Worm (Caenorhabditis elegans) whole organism, L2 larva: Measurements from ENCODE around the gene W04B5.8.

ENCODE experiments used
- F13H6.1 ChIP-seq: sonication (generic microtip); optimal IDR thresholded peaks from 2 replicates; lab custom pipeline; 2016; ENCODE audit warnings: missing genetic modification characterization, missing compliant biosample characterization
- R02D3.7 ChIP-seq: fragments of 150-350 bp; optimal IDR thresholded peaks from 2 replicates; lab custom pipeline; 2014; ENCODE audit warnings: missing biosample characterization, missing genetic modification characterization
- ZK546.5 ChIP-seq: sonication (generic microtip); optimal IDR thresholded peaks from 2 replicates; lab custom pipeline; 2017; ENCODE audit warnings: missing biosample characterization, missing genetic modification characterization
- ama-1 ChIP-seq: fragments of 150-350 bp; optimal IDR thresholded peaks from 2 replicates; lab custom pipeline; 2018; ENCODE audit warnings: inconsistent platforms
- ceh-16 ChIP-seq: fragments of 150-350 bp; optimal IDR thresholded peaks from 2 replicates; lab custom pipeline; 2014; ENCODE audit warnings: missing biosample characterization, missing genetic modification characterization
- ceh-82 ChIP-seq: fragments of 150-350 bp; optimal IDR thresholded peaks from 2 replicates; lab custom pipeline; 2014; ENCODE audit warnings: missing biosample characterization, missing genetic modification characterization
- egl-27 ChIP-seq: sonication (generic microtip); optimal IDR thresholded peaks from 3 replicates; lab custom pipeline; 2017; ENCODE audit warnings: missing biosample characterization, missing genetic modification reagents, missing genetic modification characterization
- elt-1 ChIP-seq: fragments of 150-350 bp; optimal IDR thresholded peaks from 2 replicates; lab custom pipeline; 2014; ENCODE audit warnings: missing biosample characterization, missing genetic modification characterization
- lsy-2 ChIP-seq, 2 experiments: fragments of 150-350 bp in 1 of 2; sonication (generic microtip) in 1 of 2; optimal IDR thresholded peaks; 2 replicates each; lab custom pipeline; 2014 to 2017; ENCODE audit warnings: missing biosample characterization in 2 of 2, missing genetic modification characterization in 2 of 2
- mdl-1 ChIP-seq, 2 experiments: fragments of 150-350 bp in 1 of 2; sonication (generic microtip) in 1 of 2; optimal IDR thresholded peaks; 2 replicates each; lab custom pipeline; 2017; ENCODE audit warnings: missing biosample characterization in 2 of 2, missing genetic modification characterization in 2 of 2
- nhr-10 ChIP-seq: sonication (generic microtip); optimal IDR thresholded peaks from 2 replicates; lab custom pipeline; 2017; ENCODE audit warnings: missing biosample characterization, missing genetic modification characterization
- nhr-23 ChIP-seq: fragments of 150-350 bp; optimal IDR thresholded peaks from 2 replicates; lab custom pipeline; 2014; ENCODE audit warnings: missing biosample characterization, missing genetic modification reagents, missing genetic modification characterization
- nhr-237 ChIP-seq: fragments of 150-350 bp; optimal IDR thresholded peaks from 2 replicates; lab custom pipeline; 2014; ENCODE audit warnings: missing biosample characterization, missing genetic modification characterization
- sem-4 ChIP-seq: fragments of 150-350 bp; optimal IDR thresholded peaks from 2 replicates; lab custom pipeline; 2014; ENCODE audit warnings: missing biosample characterization, missing genetic modification reagents, missing genetic modification characterization
- skn-1 ChIP-seq: sonication (generic microtip); optimal IDR thresholded peaks from 2 replicates; lab custom pipeline; 2017; ENCODE audit warnings: missing biosample characterization, missing genetic modification characterization
- sma-3 ChIP-seq: sonication (generic microtip); optimal IDR thresholded peaks from 2 replicates; lab custom pipeline; 2016; ENCODE audit warnings: missing genetic modification reagents, missing genetic modification characterization, missing compliant biosample characterization
- snpc-4 ChIP-seq: fragments of 150-350 bp; optimal IDR thresholded peaks from 2 replicates; lab custom pipeline; 2014; ENCODE audit warnings: missing biosample characterization, missing genetic modification characterization
- unc-39 ChIP-seq: fragments of 150-350 bp; optimal IDR thresholded peaks from 2 replicates; lab custom pipeline; 2014; ENCODE audit warnings: missing biosample characterization, missing genetic modification characterization
- ztf-4 ChIP-seq: fragments of 150-350 bp; optimal IDR thresholded peaks from 2 replicates; lab custom pipeline; 2014; ENCODE audit warnings: missing biosample characterization, missing genetic modification characterization

W04B5.8 gene

ce11 chrIII:2477303-2477702, 51.2 kb downstream of the W04B5.8 start:
- no peak for TF ChIP-seq lsy-2 (tag; optimal IDR thresholded peaks at IDR 0.05; lab: Kevin White, UChicago)
- TF ChIP-seq nhr-10 (tag; lab: Kevin White, UChicago): no peak
- TF ChIP-seq ceh-82 (tag; lab: Kevin White, UChicago): no peak
- no peak for TF ChIP-seq elt-1
- no peak for TF ChIP-seq unc-39 (tag; lab: Kevin White, UChicago)

- TF ChIP-seq ztf-4 (tag; lab: Kevin White, UChicago) (no peak), ZK546.5 (tag; lab: Kevin White, UChicago) (no peak), mdl-1 (tag; optimal IDR thresholded peaks at IDR 0.05; lab: Kevin White, UChicago) (no peak), egl-27 (tag; lab: Kevin White, UChicago) (no peak), skn-1 (no peak), ceh-16 (tag; lab: Kevin White, UChicago) (no peak), sem-4 (no peak), unc-39 (tag; lab: Kevin White, UChicago) (no peak), ceh-82 (tag; lab: Kevin White, UChicago) (no peak), nhr-237 (tag; lab: Kevin White, UChicago) (no peak), R02D3.7 (tag; lab: Kevin White, UChicago) (no peak), snpc-4 (tag; lab: Kevin White, UChicago) (no peak), F13H6.1 (tag; lab: Kevin White, UChicago) (no peak), sma-3 (no peak), nhr-23 (tag; lab: Kevin White, UChicago) (no peak), ama-1 (lab: Kevin White, UChicago) (no peak)
- TF ChIP-seq, all 48 proteins: peak for 0
Observed at ce11 chrIII:2478605-2479004, 52.5 kb downstream of the W04B5.8 start.
